Fruit fly (Drosophila melanogaster) whole organism, embryonic: ENCODE measurements around the gene Atg2.

Experiments
- CG10959 ChIP-seq: fragments of 200-800 bp; sonication (Bioruptor generic); IDR thresholded peaks from 2 replicates; pipeline ENCODE4 v1.3.6; 2022; ENCODE audit warnings: missing biosample characterization, missing genetic modification characterization
- CG6689 ChIP-seq: fragments of 200-800 bp; sonication (Bioruptor generic); IDR thresholded peaks from 2 replicates; pipeline ENCODE4 v1.3.6; 2022; ENCODE audit warnings: missing biosample characterization, missing genetic modification characterization
- Fer2 ChIP-seq: fragments of 200-800 bp; sonication (Bioruptor generic); optimal IDR thresholded peaks from 2 replicates; lab custom pipeline; 2018; ENCODE audit warnings: missing biosample characterization, mild to moderate bottlenecking, missing genetic modification characterization, moderate library complexity

dm6 chr3L:2800329-2800728 is 26.2 kb downstream of the Atg2 start:
- TF ChIP-seq CG6689 (GFP tag; lab: Robert Waterston, UW), result no peak
- TF ChIP-seq CG10959 (GFP tag; lab: Robert Waterston, UW), result no peak
- TF ChIP-seq Fer2 (tag; lab: Kevin White, UChicago), result no peak
